Worm (Caenorhabditis elegans) whole organism, midembryonic: ENCODE data around the gene col-127.

Experiments
- flt-1 ChIP-seq: fragments of 200-800 bp; sonication (Bioruptor generic); IDR thresholded peaks from 2 replicates; pipeline ENCODE4 v1.3.6; 2022; ENCODE audit warnings: missing genetic modification characterization, missing compliant biosample characterization
- klf-2 ChIP-seq: fragments of 200-800 bp; sonication (Bioruptor generic); conservative IDR thresholded peaks from 2 replicates; pipeline ENCODE4 v1.3.6; 2022; ENCODE audit warnings: missing genetic modification reagents, missing genetic modification characterization, missing compliant biosample characterization
- ref-1 ChIP-seq: fragments of 200-800 bp; sonication (Bioruptor generic); conservative IDR thresholded peaks from 2 replicates; pipeline ENCODE4 v1.3.6; 2022; ENCODE audit warnings: missing genetic modification reagents, missing genetic modification characterization, missing compliant biosample characterization
- ztf-23 ChIP-seq: fragments of 200-800 bp; sonication (Bioruptor generic); IDR thresholded peaks from 2 replicates; pipeline ENCODE4 v1.3.6; 2022; ENCODE audit warnings: missing genetic modification reagents, missing genetic modification characterization, missing compliant biosample characterization

DNA sequence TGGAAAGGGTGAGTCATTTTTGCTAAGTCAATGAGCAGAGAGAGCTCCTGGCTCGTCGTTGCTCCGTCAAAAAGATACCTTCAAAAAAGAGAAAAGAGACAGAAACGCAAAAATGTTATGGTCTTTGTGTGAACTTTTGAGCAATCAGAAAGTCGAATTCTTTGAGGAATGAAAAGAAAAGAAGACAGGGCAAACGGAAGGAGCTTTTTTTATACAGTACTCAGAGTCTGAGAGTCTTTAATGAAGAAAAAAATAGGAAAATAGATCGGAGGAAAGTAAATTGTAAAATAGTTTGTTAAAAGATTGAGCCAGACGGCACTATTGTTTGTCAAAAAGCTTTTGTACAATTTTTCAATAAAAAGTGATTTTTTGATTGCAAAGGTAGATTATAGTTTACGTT, 3.5 kb upstream of the col-127 start:
- no peak for TF ChIP-seq flt-1 (GFP tag; lab: Robert Waterston, UW)
- TF ChIP-seq ztf-23 (GFP tag; lab: Robert Waterston, UW) = no peak
- no peak for TF ChIP-seq klf-2 (GFP tag; lab: Robert Waterston, UW)
- TF ChIP-seq ref-1 = no peak
